Worm (Caenorhabditis elegans) whole organism, L4 larva: ENCODE data around the gene hil-2.

Experiments used
- F37D6.2 ChIP-seq: sonication (generic microtip); optimal IDR thresholded peaks from 2 replicates; lab custom pipeline; 2016; ENCODE audit warnings: mild to moderate bottlenecking, missing genetic modification characterization, missing compliant biosample characterization
- F44E2.7 ChIP-seq: fragments of 200-800 bp; sonication (Bioruptor generic); IDR thresholded peaks from 2 replicates; pipeline ENCODE4 v2.1.2; 2022; ENCODE audit warnings: missing genetic modification characterization, missing compliant biosample characterization
- Y105C5A.15 ChIP-seq: fragments of 200-800 bp; sonication (Bioruptor generic); IDR thresholded peaks from 2 replicates; pipeline ENCODE4 v1.3.6; 2022; ENCODE audit warnings: missing genetic modification characterization, missing compliant biosample characterization
- Y5F2A.4 ChIP-seq: fragments of 200-800 bp; sonication (Bioruptor generic); optimal IDR thresholded peaks from 2 replicates; lab custom pipeline; 2018; ENCODE audit warnings: mild to moderate bottlenecking, missing genetic modification characterization, missing compliant biosample characterization
- Y75B8A.6 ChIP-seq: fragments of 200-800 bp; sonication (Bioruptor generic); IDR thresholded peaks from 2 replicates; pipeline ENCODE4 v1.3.6; 2022; ENCODE audit warnings: missing genetic modification reagents, missing genetic modification characterization, missing compliant biosample characterization
- ZK337.2 ChIP-seq: fragments of 200-800 bp; sonication (Bioruptor generic); IDR thresholded peaks from 2 replicates; pipeline ENCODE4 v1.3.6; 2022; ENCODE audit warnings: missing genetic modification reagents, missing genetic modification characterization, missing compliant biosample characterization
- ama-1 ChIP-seq: fragments of 150-350 bp; optimal IDR thresholded peaks from 2 replicates; lab custom pipeline; 2014; ENCODE audit warnings: inconsistent platforms, mixed read lengths
- arid-1 ChIP-seq: fragments of 200-800 bp; sonication (Bioruptor generic); conservative IDR thresholded peaks from 2 replicates; pipeline ENCODE4 v1.3.6; 2022; ENCODE audit warnings: missing genetic modification reagents, missing genetic modification characterization, missing compliant biosample characterization
- attf-4 ChIP-seq: sonication (generic microtip); optimal IDR thresholded peaks from 3 replicates; lab custom pipeline; 2017; ENCODE audit warnings: missing biosample characterization, missing genetic modification characterization
- ceh-20 ChIP-seq: fragments of 200-800 bp; sonication (Bioruptor generic); IDR thresholded peaks from 2 replicates; pipeline ENCODE4 v1.3.6; 2022; ENCODE audit warnings: missing genetic modification reagents, missing genetic modification characterization, missing compliant biosample characterization
- ceh-82 ChIP-seq: sonication (generic microtip); optimal IDR thresholded peaks from 2 replicates; lab custom pipeline; 2017; ENCODE audit warnings: missing biosample characterization, missing genetic modification characterization
- ces-1 ChIP-seq: fragments of 150-350 bp; sonication (generic microtip); optimal IDR thresholded peaks from 4 replicates; lab custom pipeline; 2014; ENCODE audit warnings: missing biosample characterization, missing genetic modification reagents, missing genetic modification characterization
- ctbp-1 ChIP-seq: fragments of 200-800 bp; sonication (Bioruptor generic); IDR thresholded peaks from 2 replicates; pipeline ENCODE4 v1.3.6; 2022; ENCODE audit warnings: missing genetic modification reagents, missing genetic modification characterization, missing compliant biosample characterization
- daf-12 ChIP-seq: fragments of 150-350 bp; optimal IDR thresholded peaks from 2 replicates; lab custom pipeline; 2014; ENCODE audit warnings: missing biosample characterization, missing genetic modification reagents, missing genetic modification characterization
- daf-16 ChIP-seq, 3 experiments: sonication (generic microtip); optimal IDR thresholded peaks; 2 replicates each; lab custom pipeline; 2016 to 2017; ENCODE audit warnings: missing genetic modification characterization in 3 of 3, missing genetic modification reagents in 3 of 3, mild to moderate bottlenecking in 2 of 3, missing compliant biosample characterization in 2 of 3, missing biosample characterization in 1 of 3, moderate library complexity in 1 of 3
- dpl-1 ChIP-seq: fragments of 150-350 bp; optimal IDR thresholded peaks from 2 replicates; lab custom pipeline; 2014; ENCODE audit warnings: missing biosample characterization, missing genetic modification reagents, missing genetic modification characterization
- duxl-1 ChIP-seq: sonication (generic microtip); optimal IDR thresholded peaks from 2 replicates; lab custom pipeline; 2016; ENCODE audit warnings: mild to moderate bottlenecking, missing genetic modification characterization, moderate library complexity, missing compliant biosample characterization; ENCODE audit not compliant: poor library complexity
- dve-1 ChIP-seq: sonication (generic microtip); optimal IDR thresholded peaks from 2 replicates; lab custom pipeline; 2017; ENCODE audit warnings: antibody characterized with exemption, mild to moderate bottlenecking, missing genetic modification characterization, missing compliant biosample characterization; ENCODE audit not compliant: insufficient read depth
- egl-43 ChIP-seq: fragments of 200-800 bp; sonication (Bioruptor generic); IDR thresholded peaks from 2 replicates; pipeline ENCODE4 v1.3.6; 2022; ENCODE audit warnings: missing genetic modification reagents, missing genetic modification characterization, missing compliant biosample characterization
- fkh-10 ChIP-seq: fragments of 150-350 bp; optimal IDR thresholded peaks from 2 replicates; lab custom pipeline; 2014; ENCODE audit warnings: missing biosample characterization, missing genetic modification reagents, missing genetic modification characterization
- gei-8 ChIP-seq: fragments of 200-800 bp; sonication (Bioruptor generic); optimal IDR thresholded peaks from 2 replicates; lab custom pipeline; 2018; ENCODE audit warnings: mild to moderate bottlenecking, missing genetic modification characterization, missing compliant biosample characterization
- hlh-30 ChIP-seq: sonication (generic microtip); optimal IDR thresholded peaks from 2 replicates; lab custom pipeline; 2017; ENCODE audit warnings: antibody characterized with exemption, mild to moderate bottlenecking, missing genetic modification characterization, missing compliant biosample characterization; ENCODE audit not compliant: insufficient read depth
- lin-1 ChIP-seq: fragments of 200-800 bp; sonication (Bioruptor generic); IDR thresholded peaks from 2 replicates; pipeline ENCODE4 v1.3.6; 2022; ENCODE audit warnings: missing genetic modification reagents, missing genetic modification characterization, missing compliant biosample characterization
- lin-38 ChIP-seq: fragments of 200-800 bp; sonication (Bioruptor generic); IDR thresholded peaks from 2 replicates; pipeline ENCODE4 v1.3.6; 2022; ENCODE audit warnings: missing genetic modification reagents, missing genetic modification characterization, missing compliant biosample characterization
- lir-3 ChIP-seq: sonication (generic microtip); optimal IDR thresholded peaks from 2 replicates; lab custom pipeline; 2016; ENCODE audit warnings: mild to moderate bottlenecking, missing genetic modification characterization, missing compliant biosample characterization
- madf-5 ChIP-seq, 2 experiments: fragments of 200-800 bp; sonication (Bioruptor generic); IDR thresholded peaks; 2 replicates each; pipeline ENCODE4 v1.3.6; 2022; ENCODE audit warnings: missing compliant biosample characterization in 2 of 2, missing genetic modification characterization in 2 of 2
- madf-9 ChIP-seq: fragments of 200-800 bp; sonication (Bioruptor generic); conservative IDR thresholded peaks from 2 replicates; pipeline ENCODE4 v1.3.6; 2022; ENCODE audit warnings: missing genetic modification reagents, missing genetic modification characterization, missing compliant biosample characterization
- mdt-29 ChIP-seq: fragments of 200-800 bp; sonication (Bioruptor generic); IDR thresholded peaks from 2 replicates; pipeline ENCODE4 v1.3.6; 2022; ENCODE audit warnings: missing genetic modification reagents, missing genetic modification characterization, missing compliant biosample characterization
- mep-1 ChIP-seq: fragments of 150-350 bp; sonication (generic microtip); optimal IDR thresholded peaks from 3 replicates; lab custom pipeline; 2014; ENCODE audit warnings: missing biosample characterization, missing genetic modification characterization
- mxl-2 ChIP-seq: fragments of 200-800 bp; sonication (Bioruptor generic); conservative IDR thresholded peaks from 2 replicates; pipeline ENCODE4 v1.3.6; 2022; ENCODE audit warnings: missing genetic modification reagents, missing genetic modification characterization, missing compliant biosample characterization
- nhr-111 ChIP-seq: fragments of 200-800 bp; sonication (Bioruptor generic); optimal IDR thresholded peaks from 2 replicates; lab custom pipeline; 2018; ENCODE audit warnings: mild to moderate bottlenecking, missing genetic modification characterization, missing compliant biosample characterization
- nhr-25 ChIP-seq: sonication (generic microtip); optimal IDR thresholded peaks from 2 replicates; lab custom pipeline; 2017; ENCODE audit warnings: missing genetic modification characterization, mild to moderate bottlenecking, missing compliant biosample characterization, antibody characterized with exemption, moderate library complexity, borderline replicate concordance; ENCODE audit not compliant: insufficient read depth
- nhr-48 ChIP-seq: sonication (generic microtip); optimal IDR thresholded peaks from 2 replicates; lab custom pipeline; 2016; ENCODE audit warnings: mild to moderate bottlenecking, missing genetic modification characterization, missing compliant biosample characterization
- nhr-77 ChIP-seq: fragments of 150-350 bp; optimal IDR thresholded peaks from 2 replicates; lab custom pipeline; 2014; ENCODE audit warnings: missing biosample characterization, missing genetic modification characterization
- php-3 ChIP-seq: fragments of 200-800 bp; sonication (Bioruptor generic); IDR thresholded peaks from 2 replicates; pipeline ENCODE4 v1.3.6; 2022; ENCODE audit warnings: missing genetic modification reagents, missing genetic modification characterization, missing compliant biosample characterization
- pqm-1 ChIP-seq: sonication (generic microtip); optimal IDR thresholded peaks from 2 replicates; lab custom pipeline; 2017; ENCODE audit warnings: missing biosample characterization, missing genetic modification characterization
- rbr-2 ChIP-seq: sonication (generic microtip); optimal IDR thresholded peaks from 2 replicates; lab custom pipeline; 2016; ENCODE audit warnings: missing genotype, missing genetic modification characterization, missing compliant biosample characterization
- saeg-2 ChIP-seq: fragments of 200-800 bp; sonication (Bioruptor generic); IDR thresholded peaks from 2 replicates; pipeline ENCODE4 v1.3.6; 2022; ENCODE audit warnings: missing genetic modification reagents, missing genetic modification characterization, missing compliant biosample characterization
- sdz-12 ChIP-seq: fragments of 200-800 bp; sonication (Bioruptor generic); optimal IDR thresholded peaks from 2 replicates; lab custom pipeline; 2018; ENCODE audit warnings: mild to moderate bottlenecking, missing genetic modification characterization, missing compliant biosample characterization
- skn-1 ChIP-seq: fragments of 150-350 bp; optimal IDR thresholded peaks from 2 replicates; lab custom pipeline; 2014; ENCODE audit warnings: missing biosample characterization, missing genetic modification characterization
- snpc-1.2 ChIP-seq: fragments of 200-800 bp; sonication (Bioruptor generic); IDR thresholded peaks from 2 replicates; pipeline ENCODE4 v1.3.6; 2022; ENCODE audit warnings: missing genetic modification reagents, missing genetic modification characterization, missing compliant biosample characterization
- snpc-4 ChIP-seq: fragments of 150-350 bp; optimal IDR thresholded peaks from 2 replicates; lab custom pipeline; 2014; ENCODE audit warnings: missing biosample characterization, missing genetic modification characterization
- spr-1 ChIP-seq: sonication (generic microtip); optimal IDR thresholded peaks from 2 replicates; lab custom pipeline; 2016; ENCODE audit warnings: mild to moderate bottlenecking, missing genetic modification characterization, missing compliant biosample characterization
- tag-97 ChIP-seq: fragments of 200-800 bp; sonication (Bioruptor generic); IDR thresholded peaks from 2 replicates; pipeline ENCODE4 v1.3.6; 2022; ENCODE audit warnings: missing genetic modification characterization, missing compliant biosample characterization
- tra-1 ChIP-seq: fragments of 200-800 bp; sonication (Bioruptor generic); IDR thresholded peaks from 2 replicates; pipeline ENCODE4 v1.3.6; 2022; ENCODE audit warnings: missing genetic modification reagents, missing genetic modification characterization, missing compliant biosample characterization
- zfp-2 ChIP-seq: sonication (generic microtip); optimal IDR thresholded peaks from 2 replicates; lab custom pipeline; 2016; ENCODE audit warnings: mild to moderate bottlenecking, missing genetic modification characterization, missing compliant biosample characterization

The hil-2 gene

DNA sequence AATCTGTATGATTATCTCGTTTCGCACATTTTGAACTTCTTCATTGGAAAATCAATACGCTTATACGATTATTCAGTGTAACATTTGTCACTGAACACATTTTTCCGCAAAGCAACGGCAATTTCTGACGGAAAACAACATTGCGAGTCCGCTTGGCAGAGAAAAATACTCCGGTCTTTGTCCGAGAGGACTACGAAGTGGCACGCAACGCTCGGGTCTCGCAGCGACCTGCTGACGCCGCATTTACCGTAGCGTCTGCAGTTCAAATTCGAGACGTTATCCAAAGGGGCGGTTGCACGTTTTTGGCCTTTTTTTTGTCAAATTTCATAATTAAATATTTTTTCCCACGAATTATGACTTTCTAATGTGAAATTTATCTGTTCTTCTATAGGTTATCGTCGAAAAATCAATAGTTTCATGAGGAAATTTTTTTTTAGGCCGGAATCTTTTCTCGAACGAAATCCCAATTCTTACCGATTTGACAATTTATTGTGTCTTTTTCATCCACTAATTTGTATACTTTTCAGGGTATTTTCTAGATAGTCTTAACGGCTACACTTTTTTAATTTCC is 29.7 kb downstream of the hil-2 start, which contains the start of gene sqd-1 (continued):
- 0 out of 4 replicates have a peak, but pooled peaks of 1 of the 2 experiments have one; percentile 14 for TF ChIP-seq madf-5 (GFP tag; IDR thresholded peaks at IDR 0.05; lab: Robert Waterston, UW)
- peak; percentile 92 for TF ChIP-seq hlh-30 (tag; lab: Kevin White, UChicago)
- TF ChIP-seq daf-12 (tag; lab: Kevin White, UChicago) = no peak
- no peak for TF ChIP-seq F44E2.7 (GFP tag; lab: Robert Waterston, UW)
- no peak for TF ChIP-seq attf-4 (tag; lab: Kevin White, UChicago)
- peak; percentile 49 for TF ChIP-seq snpc-4 (tag; lab: Kevin White, UChicago)
- peak; percentile 93 for TF ChIP-seq mdt-29 (GFP tag; lab: Robert Waterston, UW)
- TF ChIP-seq F37D6.2 (tag; lab: Kevin White, UChicago) = peak; percentile 89
- peak; percentile 87 for TF ChIP-seq ctbp-1 (GFP tag; lab: Robert Waterston, UW)
- peak; percentile 93 for TF ChIP-seq dpl-1 (GFP tag; lab: Kevin White, UChicago)
- TF ChIP-seq dve-1 (tag; lab: Kevin White, UChicago) = peak; percentile 99
- 0 out of 2 replicates have a peak, but pooled peaks have one; percentile 49 for TF ChIP-seq ZK337.2 (GFP tag; lab: Robert Waterston, UW)
- peak; percentile 64 for TF ChIP-seq nhr-111 (GFP tag; lab: Kevin White, UChicago)
- TF ChIP-seq tra-1 (GFP tag; lab: Robert Waterston, UW) = peak; percentile 93
- peak; percentile 96 for TF ChIP-seq snpc-1.2 (GFP tag; lab: Robert Waterston, UW)
- TF ChIP-seq egl-43 (GFP tag; lab: Robert Waterston, UW) = peak; percentile 91
- peak; percentile 58 for TF ChIP-seq gei-8 (GFP tag; lab: Kevin White, UChicago)
- no peak for TF ChIP-seq mxl-2 (GFP tag; lab: Robert Waterston, UW)
- peak; percentile 24 for TF ChIP-seq ceh-82 (tag; lab: Kevin White, UChicago)
- peak; percentile 95 for TF ChIP-seq rbr-2 (tag; lab: Kevin White, UChicago)
- TF ChIP-seq arid-1 (GFP tag; lab: Robert Waterston, UW) = peak; percentile 92

ce11 chrIV:6325772-6326171 is 31.7 kb downstream of the hil-2 start:
- TF ChIP-seq pqm-1 (tag; lab: Kevin White, UChicago) = no peak
- TF ChIP-seq ceh-20 (GFP tag; lab: Robert Waterston, UW) = no peak
- TF ChIP-seq zfp-2 (tag; lab: Kevin White, UChicago) = no peak
- TF ChIP-seq fkh-10 (GFP tag; lab: Kevin White, UChicago) = no peak
- no peak for TF ChIP-seq Y75B8A.6 (GFP tag; lab: Robert Waterston, UW)
- TF ChIP-seq ama-1 = no peak
- TF ChIP-seq ctbp-1 (GFP tag; lab: Robert Waterston, UW) = no peak
- no peak for TF ChIP-seq mep-1 (tag; lab: Kevin White, UChicago)
- no peak for TF ChIP-seq nhr-77 (tag; lab: Kevin White, UChicago)
- TF ChIP-seq sdz-12 = no peak
- 0 out of 2 replicates have a peak, but pooled peaks have one; percentile 8 for TF ChIP-seq lin-1 (GFP tag; lab: Robert Waterston, UW)
- no peak for TF ChIP-seq tag-97
- no peak for TF ChIP-seq Y105C5A.15
- no peak for TF ChIP-seq spr-1
- TF ChIP-seq nhr-48 (tag; lab: Kevin White, UChicago) = no peak
- TF ChIP-seq snpc-1.2 (GFP tag; lab: Robert Waterston, UW) = peak; percentile 77
- no peak for TF ChIP-seq ces-1 (GFP tag; lab: Kevin White, UChicago)
- no peak for TF ChIP-seq F37D6.2 (tag; lab: Kevin White, UChicago)
- no peak for TF ChIP-seq php-3 (GFP tag; lab: Robert Waterston, UW)
- TF ChIP-seq nhr-25 (tag; lab: Kevin White, UChicago) = no peak
- no peak for TF ChIP-seq attf-4 (tag; lab: Kevin White, UChicago)
- TF ChIP-seq duxl-1 (tag; lab: Kevin White, UChicago) = no peak
- TF ChIP-seq skn-1 (tag; lab: Kevin White, UChicago) = no peak
- TF ChIP-seq daf-16 (GFP tag; optimal IDR thresholded peaks at IDR 0.05; lab: Kevin White, UChicago) = no peak
- TF ChIP-seq daf-16 (tag; optimal IDR thresholded peaks at IDR 0.05; lab: Kevin White, UChicago) = no peak
- peak; percentile 64 for TF ChIP-seq lin-38 (GFP tag; lab: Robert Waterston, UW)
- no peak for TF ChIP-seq gei-8 (GFP tag; lab: Kevin White, UChicago)
- TF ChIP-seq Y5F2A.4 (GFP tag; lab: Kevin White, UChicago) = peak; percentile 3
- TF ChIP-seq snpc-4 (tag; lab: Kevin White, UChicago) = no peak
- no peak for TF ChIP-seq madf-5 (GFP tag; IDR thresholded peaks at IDR 0.05; lab: Robert Waterston, UW)
- TF ChIP-seq saeg-2 (GFP tag; lab: Robert Waterston, UW) = no peak
- 0 out of 2 replicates have a peak, but pooled peaks have one; percentile 43 for TF ChIP-seq mxl-2 (GFP tag; lab: Robert Waterston, UW)
- TF ChIP-seq lir-3 (tag; lab: Kevin White, UChicago) = no peak
- no peak for TF ChIP-seq madf-9 (GFP tag; lab: Robert Waterston, UW)
